Worm (Caenorhabditis elegans): ENCODE measurements around the gene srbc-16.

- no peak for TF ChIP-seq nhr-237 (tag; optimal IDR thresholded peaks at IDR 0.05)
- TF ChIP-seq pha-4 (tag; optimal IDR thresholded peaks at IDR 0.05), result no peak
- TF ChIP-seq mdl-1 (tag; optimal IDR thresholded peaks at IDR 0.05), result no peak
- TF ChIP-seq jun-1 (tag; optimal IDR thresholded peaks at IDR 0.05), result no peak
- TF ChIP-seq unc-62 (GFP tag; optimal IDR thresholded peaks at IDR 0.05), result no peak
- TF ChIP-seq unc-39 (tag; optimal IDR thresholded peaks at IDR 0.05), result no peak
- no peak for TF ChIP-seq nhr-76 (tag; optimal IDR thresholded peaks at IDR 0.05)
- TF ChIP-seq snpc-4 (tag; optimal IDR thresholded peaks at IDR 0.05), result no peak
- TF ChIP-seq elt-2 (tag; optimal IDR thresholded peaks at IDR 0.05), result no peak
- TF ChIP-seq ceh-82 (tag; optimal IDR thresholded peaks at IDR 0.05), result no peak
Observed at ce11 chrV:2216927-2217326, 35.1 kb downstream of the srbc-16 start.

Measured in whole organism, L3 larva.